Fruit fly (Drosophila melanogaster) whole organism, embryonic: ENCODE results near the gene Myo31DF.

ENCODE experiments used
- CG10267 ChIP-seq: fragments of 200-800 bp; sonication (Bioruptor generic); optimal IDR thresholded peaks from 2 replicates; lab custom pipeline; 2018; ENCODE audit warnings: missing biosample characterization, mild to moderate bottlenecking, missing genetic modification characterization, moderate library complexity
- CG11085 ChIP-seq: fragments of 200-800 bp; sonication (Bioruptor generic); IDR thresholded peaks from 2 replicates; pipeline ENCODE4 v1.3.6; 2022; ENCODE audit warnings: missing biosample characterization, missing genetic modification characterization
- CG11093 ChIP-seq: fragments of 200-800 bp; sonication (Bioruptor generic); IDR thresholded peaks from 3 replicates; pipeline ENCODE4 v1.3.6; 2022; ENCODE audit warnings: missing biosample characterization, missing genetic modification characterization
- CG11398 ChIP-seq: fragments of 200-800 bp; sonication (Bioruptor generic); optimal IDR thresholded peaks from 2 replicates; lab custom pipeline; 2016; ENCODE audit warnings: missing biosample characterization, missing genetic modification characterization
- CG11723 ChIP-seq: fragments of 200-800 bp; sonication (Bioruptor generic); optimal IDR thresholded peaks from 2 replicates; lab custom pipeline; 2017; ENCODE audit warnings: missing biosample characterization, mild to moderate bottlenecking, missing genetic modification characterization
- CG14860 ChIP-seq: fragments of 200-800 bp; sonication (Bioruptor generic); IDR thresholded peaks from 3 replicates; pipeline ENCODE4 v1.3.6; 2022; ENCODE audit warnings: missing biosample characterization, missing genetic modification characterization; ENCODE audit not compliant: partially characterized antibody
- CG15011 ChIP-seq: fragments of 200-800 bp; sonication (Bioruptor generic); optimal IDR thresholded peaks from 3 replicates; lab custom pipeline; 2018; ENCODE audit warnings: missing biosample characterization, mild to moderate bottlenecking, missing genetic modification characterization
- CG17328 ChIP-seq: fragments of 200-800 bp; sonication (Bioruptor generic); IDR thresholded peaks from 2 replicates; pipeline ENCODE4 v1.3.6; 2022; ENCODE audit warnings: missing biosample characterization, missing genetic modification characterization
- CG2678 ChIP-seq: fragments of 200-800 bp; sonication (Bioruptor generic); optimal IDR thresholded peaks from 3 replicates; lab custom pipeline; 2019; ENCODE audit warnings: missing biosample characterization, mild to moderate bottlenecking, missing genetic modification characterization, moderate library complexity
- CG32772 ChIP-seq: fragments of 200-800 bp; sonication (Bioruptor generic); IDR thresholded peaks from 2 replicates; pipeline ENCODE4 v1.3.6; 2022; ENCODE audit warnings: missing biosample characterization, missing genetic modification characterization
- CG42726 ChIP-seq: fragments of 200-800 bp; sonication (Bioruptor generic); IDR thresholded peaks from 2 replicates; pipeline ENCODE4 v1.3.6; 2022; ENCODE audit warnings: missing biosample characterization, missing genetic modification characterization; ENCODE audit not compliant: partially characterized antibody
- CG4617 ChIP-seq: fragments of 200-800 bp; sonication (Bioruptor generic); optimal IDR thresholded peaks from 3 replicates; lab custom pipeline; 2016; ENCODE audit warnings: missing biosample characterization, missing genetic modification characterization, borderline replicate concordance
- CG6175 ChIP-seq: fragments of 200-800 bp; sonication (Bioruptor generic); IDR thresholded peaks from 3 replicates; pipeline ENCODE4 v1.3.6; 2022; ENCODE audit warnings: missing biosample characterization, missing genetic modification characterization
- CG7963 ChIP-seq: fragments of 200-800 bp; sonication (Bioruptor generic); IDR thresholded peaks from 3 replicates; pipeline ENCODE4 v1.3.6; 2022; ENCODE audit warnings: missing biosample characterization, missing genetic modification characterization; ENCODE audit not compliant: partially characterized antibody
- CG8290 ChIP-seq, 3 experiments: fragments of 200-800 bp; sonication (Bioruptor generic); optimal IDR thresholded peaks; 2 replicates each; lab custom pipeline; 2016 to 2019; ENCODE audit warnings: missing biosample characterization in 3 of 3, missing genetic modification characterization in 3 of 3, mild to moderate bottlenecking in 2 of 3, moderate library complexity in 1 of 3
- Deaf1 ChIP-seq: fragments of 200-800 bp; optimal IDR thresholded peaks from 3 replicates; lab custom pipeline; 2019; ENCODE audit warnings: missing biosample characterization, mild to moderate bottlenecking, missing genetic modification characterization, moderate library complexity
- Dek ChIP-seq: fragments of 200-800 bp; sonication (Bioruptor generic); optimal IDR thresholded peaks from 3 replicates; lab custom pipeline; 2019; ENCODE audit warnings: missing biosample characterization, mild to moderate bottlenecking, missing genetic modification characterization, moderate library complexity
- Dp ChIP-seq: fragments of 200-800 bp; sonication (Bioruptor generic); optimal IDR thresholded peaks from 2 replicates; lab custom pipeline; 2018; ENCODE audit warnings: missing biosample characterization, mild to moderate bottlenecking, missing genetic modification characterization, moderate library complexity
- Fer1 ChIP-seq: fragments of 200-800 bp; sonication (Bioruptor generic); optimal IDR thresholded peaks from 2 replicates; lab custom pipeline; 2017; ENCODE audit warnings: missing biosample characterization, mild to moderate bottlenecking, missing genetic modification characterization
- HLH4C ChIP-seq: fragments of 200-800 bp; sonication (Bioruptor generic); IDR thresholded peaks from 3 replicates; pipeline ENCODE4 v1.3.6; 2022; ENCODE audit warnings: missing biosample characterization, missing genetic modification characterization; ENCODE audit not compliant: partially characterized antibody
- Lhr ChIP-seq: fragments of 200-800 bp; sonication (Bioruptor generic); optimal IDR thresholded peaks from 3 replicates; lab custom pipeline; 2017; ENCODE audit warnings: mild to moderate bottlenecking, missing biosample characterization, missing genetic modification reagents, missing genetic modification characterization
- MBD-R2 ChIP-seq: fragments of 200-800 bp; sonication (Bioruptor generic); IDR thresholded peaks from 2 replicates; pipeline ENCODE4 v1.3.6; 2022; ENCODE audit warnings: missing biosample characterization, missing genetic modification characterization
- Med ChIP-seq: fragments of 200-800 bp; sonication (Bioruptor generic); peaks from one replicate; lab custom pipeline; 2016; ENCODE audit warnings: missing biosample characterization, missing genetic modification characterization, mild to moderate bottlenecking, inconsistent platforms, moderate library complexity
- Meics ChIP-seq: fragments of 200-800 bp; sonication (Bioruptor generic); optimal IDR thresholded peaks from 2 replicates; lab custom pipeline; 2017; ENCODE audit warnings: missing biosample characterization, mild to moderate bottlenecking, missing genetic modification characterization
- Opbp ChIP-seq: fragments of 200-800 bp; sonication (Bioruptor generic); IDR thresholded peaks from 3 replicates; pipeline ENCODE4 v1.3.6; 2022; ENCODE audit warnings: missing biosample characterization, missing genetic modification characterization; ENCODE audit not compliant: partially characterized antibody
- Pdp1 ChIP-seq, 2 experiments: fragments of 200-800 bp; sonication (Bioruptor generic); optimal IDR thresholded peaks; 3 replicates each; lab custom pipeline; 2016; ENCODE audit warnings: missing biosample characterization in 2 of 2, missing genetic modification characterization in 2 of 2, mild to moderate bottlenecking in 1 of 2, moderate library complexity in 1 of 2
- Sry-δ ChIP-seq: fragments of 200-800 bp; sonication (Bioruptor generic); optimal IDR thresholded peaks from 2 replicates; lab custom pipeline; 2016; ENCODE audit warnings: missing biosample characterization, missing genetic modification characterization
- Xbp1 ChIP-seq: fragments of 200-800 bp; sonication (Bioruptor generic); optimal IDR thresholded peaks from 3 replicates; lab custom pipeline; 2016; ENCODE audit warnings: missing biosample characterization, mild to moderate bottlenecking, missing genetic modification characterization
- YL-1 ChIP-seq: fragments of 200-800 bp; sonication (Bioruptor generic); optimal IDR thresholded peaks from 3 replicates; lab custom pipeline; 2017; ENCODE audit warnings: missing biosample characterization, mild to moderate bottlenecking, missing genetic modification characterization
- ato ChIP-seq: fragments of 200-800 bp; sonication (Bioruptor generic); IDR thresholded peaks from 2 replicates; pipeline ENCODE4 v1.3.6; 2022; ENCODE audit warnings: missing biosample characterization, missing genetic modification characterization; ENCODE audit not compliant: partially characterized antibody
- bbx ChIP-seq: fragments of 200-800 bp; sonication (Bioruptor generic); IDR thresholded peaks from 2 replicates; pipeline ENCODE4 v1.3.6; 2022; ENCODE audit warnings: missing biosample characterization, missing genetic modification characterization; ENCODE audit not compliant: partially characterized antibody
- bigmax ChIP-seq: fragments of 200-800 bp; sonication (Bioruptor generic); optimal IDR thresholded peaks from 2 replicates; lab custom pipeline; 2018; ENCODE audit warnings: missing biosample characterization, mild to moderate bottlenecking, missing genetic modification characterization
- cwo ChIP-seq: fragments of 200-800 bp; sonication (Bioruptor generic); optimal IDR thresholded peaks from 3 replicates; lab custom pipeline; 2017; ENCODE audit warnings: missing biosample characterization, missing genetic modification characterization, mild to moderate bottlenecking, moderate library complexity, missing genetic modification reagents
- dmrt99B ChIP-seq: fragments of 200-800 bp; sonication (Bioruptor generic); optimal IDR thresholded peaks from 2 replicates; lab custom pipeline; 2018; ENCODE audit warnings: missing biosample characterization, mild to moderate bottlenecking, missing genetic modification characterization, moderate library complexity
- en ChIP-seq: fragments of 200-800 bp; sonication (Bioruptor generic); optimal IDR thresholded peaks from 2 replicates; lab custom pipeline; 2016; ENCODE audit warnings: missing biosample characterization, missing genetic modification characterization
- ewg ChIP-seq: fragments of 200-800 bp; sonication (Bioruptor generic); optimal IDR thresholded peaks from 3 replicates; lab custom pipeline; 2017; ENCODE audit warnings: mild to moderate bottlenecking, missing biosample characterization, missing genetic modification reagents, missing genetic modification characterization
- gsb-n ChIP-seq: fragments of 200-800 bp; sonication (Bioruptor generic); optimal IDR thresholded peaks from 3 replicates; lab custom pipeline; 2018; ENCODE audit warnings: missing biosample characterization, mild to moderate bottlenecking, missing genetic modification characterization
- ind ChIP-seq: fragments of 200-800 bp; sonication (Bioruptor generic); optimal IDR thresholded peaks from 3 replicates; lab custom pipeline; 2016; ENCODE audit warnings: missing biosample characterization, missing genetic modification characterization
- inv ChIP-seq: fragments of 200-800 bp; sonication (Bioruptor generic); IDR thresholded peaks from 2 replicates; pipeline ENCODE4 v1.3.6; 2022; ENCODE audit warnings: missing biosample characterization, missing genetic modification characterization; ENCODE audit not compliant: partially characterized antibody
- mld ChIP-seq: fragments of 200-800 bp; sonication (Bioruptor generic); IDR thresholded peaks from 3 replicates; pipeline ENCODE4 v1.3.6; 2022; ENCODE audit warnings: missing biosample characterization, missing genetic modification characterization; ENCODE audit not compliant: partially characterized antibody
- nerfin-2 ChIP-seq: fragments of 200-800 bp; sonication (Bioruptor generic); IDR thresholded peaks from 2 replicates; pipeline ENCODE4 v1.3.6; 2022; ENCODE audit warnings: missing biosample characterization, missing genetic modification characterization; ENCODE audit not compliant: partially characterized antibody
- oc ChIP-seq: fragments of 200-800 bp; sonication (Bioruptor generic); optimal IDR thresholded peaks from 2 replicates; lab custom pipeline; 2018; ENCODE audit warnings: missing biosample characterization, mild to moderate bottlenecking, missing genetic modification characterization, moderate library complexity
- otp ChIP-seq: fragments of 200-800 bp; sonication (Bioruptor generic); IDR thresholded peaks from 3 replicates; pipeline ENCODE4, ENCODE4 v1.3.6; 2022; ENCODE audit warnings: missing biosample characterization, missing genetic modification characterization
- scrt ChIP-seq: fragments of 200-800 bp; sonication (Bioruptor generic); optimal IDR thresholded peaks from 2 replicates; lab custom pipeline; 2018; ENCODE audit warnings: missing biosample characterization, mild to moderate bottlenecking, missing genetic modification characterization, moderate library complexity
- sens ChIP-seq: fragments of 200-800 bp; sonication (Bioruptor generic); peaks from one replicate; lab custom pipeline; 2016; ENCODE audit warnings: missing biosample characterization, missing genetic modification characterization
- sqz ChIP-seq: fragments of 200-800 bp; sonication (Bioruptor generic); optimal IDR thresholded peaks from 3 replicates; lab custom pipeline; 2018; ENCODE audit warnings: missing biosample characterization, mild to moderate bottlenecking, missing genetic modification characterization
- stc ChIP-seq: fragments of 200-800 bp; sonication (Bioruptor generic); IDR thresholded peaks from 2 replicates; pipeline ENCODE4 v1.3.6; 2022; ENCODE audit warnings: missing biosample characterization, missing genetic modification characterization
- tna ChIP-seq: fragments of 200-800 bp; sonication (Bioruptor generic); IDR thresholded peaks from 2 replicates; pipeline ENCODE4 v1.3.6; 2022; ENCODE audit warnings: missing biosample characterization, missing genetic modification characterization; ENCODE audit not compliant: partially characterized antibody

Myo31DF gene

dm6 chr2L:10517085-10517484 is 10.5 kb upstream of the Myo31DF start, which contains the start of the genes Fatp1 and Lrr47 (continued):
- TF ChIP-seq Lhr (GFP tag; lab: Kevin White, UChicago) (peak; percentile 52), CG17328 (no peak), CG2678 (tag; lab: Kevin White, UChicago) (no peak), Sry-δ (GFP tag; lab: Kevin White, UChicago) (peak; percentile 93), CG11398 (peak; percentile 23), Dp (GFP tag; lab: Kevin White, UChicago) (peak; percentile 36), scrt (GFP tag; lab: Kevin White, UChicago) (peak; percentile 20), CG42726 (peak; percentile 81), HLH4C (GFP tag; lab: Robert Waterston, UW) (peak; percentile 79), Opbp (GFP tag; lab: Robert Waterston, UW) (peak; percentile 90), CG8290 (GFP tag; optimal IDR thresholded peaks at IDR 0.05; lab: Kevin White, UChicago) (no peak), CG8290 (tag; optimal IDR thresholded peaks at IDR 0.05; lab: Kevin White, UChicago) (peak in 1 of 2 experiments; percentile 36), CG32772 (GFP tag; lab: Robert Waterston, UW) (no peak), Pdp1 (GFP tag; optimal IDR thresholded peaks at IDR 0.05; lab: Kevin White, UChicago) (peak in 1 of 2 experiments; percentile 54), stc (no peak), Med (GFP tag; lab: Kevin White, UChicago) (peak; percentile 59), CG7963 (GFP tag; lab: Robert Waterston, UW) (peak; percentile 81), bbx (GFP tag; lab: Robert Waterston, UW) (peak; percentile 90), mld (peak; percentile 79; the same call in 1 of the 3 replicates), MBD-R2 (GFP tag; lab: Robert Waterston, UW) (peak; percentile 89), ewg (GFP tag; lab: Kevin White, UChicago) (peak; percentile 54), Fer1 (GFP tag; lab: Kevin White, UChicago) (no peak), nerfin-2 (GFP tag; lab: Robert Waterston, UW) (peak; percentile 64), ato (GFP tag; lab: Robert Waterston, UW) (peak; percentile 80), tna (GFP tag; lab: Robert Waterston, UW) (peak; percentile 79), Deaf1 (tag; lab: Kevin White, UChicago) (no peak), CG15011 (GFP tag; lab: Kevin White, UChicago) (no peak), otp (GFP tag; lab: Robert Waterston, UW) (no peak), en (GFP tag; lab: Kevin White, UChicago) (no peak), dmrt99B (no peak), oc (tag; lab: Kevin White, UChicago) (no peak), CG6175 (no peak), CG10267 (tag; lab: Kevin White, UChicago) (no peak), YL-1 (GFP tag; lab: Kevin White, UChicago) (peak; percentile 32), sens (peak; percentile 39), CG11085 (GFP tag; lab: Robert Waterston, UW) (no peak), cwo (no peak), CG14860 (GFP tag; lab: Robert Waterston, UW) (peak; percentile 76), Xbp1 (no peak), inv (GFP tag; lab: Robert Waterston, UW) (peak; percentile 87), bigmax (GFP tag; lab: Kevin White, UChicago) (no peak), Dek (tag; lab: Kevin White, UChicago) (no peak), sqz (GFP tag; lab: Kevin White, UChicago) (peak; percentile 76), CG11723 (no peak), Meics (GFP tag; lab: Kevin White, UChicago) (no peak), CG11093 (GFP tag; lab: Robert Waterston, UW) (no peak), CG4617 (GFP tag; lab: Kevin White, UChicago) (peak; percentile 35), gsb-n (tag; lab: Kevin White, UChicago) (no peak), ind (GFP tag; lab: Kevin White, UChicago) (no peak)
